Worm (Caenorhabditis elegans): Measurements from ENCODE around the gene R02D5.1.

R02D5.1 gene

ce11 chrV:14527210-14527609, 19.2 kb downstream of the R02D5.1 start:
- TF ChIP-seq sup-37 (GFP tag; optimal IDR thresholded peaks at IDR 0.05) = no peak
- TF ChIP-seq fkh-10 (GFP tag; optimal IDR thresholded peaks at IDR 0.05) = no peak
- TF ChIP-seq efl-1 (optimal IDR thresholded peaks at IDR 0.05) = no peak
- TF ChIP-seq efl-1 (GFP tag; optimal IDR thresholded peaks at IDR 0.05 in 1 of 2) = no peak
- no peak for TF ChIP-seq lir-3 (tag; optimal IDR thresholded peaks at IDR 0.05; ENCODE audit: poor library complexity)
- TF ChIP-seq ceh-63 (GFP tag; optimal IDR thresholded peaks at IDR 0.05) = no peak
- TF ChIP-seq pqm-1 (tag; optimal IDR thresholded peaks at IDR 0.05) = no peak
- TF ChIP-seq ceh-8 (GFP tag; optimal IDR thresholded peaks at IDR 0.05) = no peak
- TF ChIP-seq ceh-90 (tag; optimal IDR thresholded peaks at IDR 0.05) = no peak
- no peak for TF ChIP-seq efl-3 (GFP tag; optimal IDR thresholded peaks at IDR 0.05)
- TF ChIP-seq C04F5.9 (tag; optimal IDR thresholded peaks at IDR 0.05) = no peak
- TF ChIP-seq nhr-11 (tag; optimal IDR thresholded peaks at IDR 0.05) = no peak
- TF ChIP-seq elt-2 (tag; optimal IDR thresholded peaks at IDR 0.05) = no peak
- TF ChIP-seq unc-62 (GFP tag; optimal IDR thresholded peaks at IDR 0.05) = no peak
- TF ChIP-seq skn-1 (tag; optimal IDR thresholded peaks at IDR 0.05) = no peak
- no peak for TF ChIP-seq aly-2 (tag; optimal IDR thresholded peaks at IDR 0.05)
- TF ChIP-seq ztf-4 (tag; optimal IDR thresholded peaks at IDR 0.05) = no peak
- TF ChIP-seq nhr-237 (tag; optimal IDR thresholded peaks at IDR 0.05) = no peak
- TF ChIP-seq unc-130 (tag; optimal IDR thresholded peaks at IDR 0.05) = no peak

ce11 chrV:14530813-14531212, 22.8 kb downstream of the R02D5.1 start, which contains the start of gene kcnl-4:
kcnl-4 (plus strand) TSS chrV:14531113.
- TF ChIP-seq nhr-20 (tag; optimal IDR thresholded peaks at IDR 0.05) (no peak), sup-37 (GFP tag; optimal IDR thresholded peaks at IDR 0.05) (no peak), dsc-1 (tag; optimal IDR thresholded peaks at IDR 0.05) (no peak), lsy-2 (tag; optimal IDR thresholded peaks at IDR 0.05) (no peak), lin-14 (GFP tag; optimal IDR thresholded peaks at IDR 0.05) (no peak), pax-3 (tag; optimal IDR thresholded peaks at IDR 0.05) (no peak), nhr-76 (tag; optimal IDR thresholded peaks at IDR 0.05) (no peak), fkh-4 (tag; optimal IDR thresholded peaks at IDR 0.05; ENCODE audit: borderline replicate concordance) (no peak), efl-3 (GFP tag; optimal IDR thresholded peaks at IDR 0.05) (no peak), ces-1 (GFP tag; optimal IDR thresholded peaks at IDR 0.05) (no peak), alr-1 (tag; optimal IDR thresholded peaks at IDR 0.05; ENCODE audit: borderline replicate concordance) (no peak), snpc-4 (tag; optimal IDR thresholded peaks at IDR 0.05) (no peak), pag-3 (tag; optimal IDR thresholded peaks at IDR 0.05; ENCODE audit: borderline replicate concordance, insufficient read depth) (no peak), ets-5 (GFP tag; IDR thresholded peaks at IDR 0.05) (no peak), mab-9 (GFP tag; IDR thresholded peaks at IDR 0.05) (no peak), nhr-84 (tag; optimal IDR thresholded peaks at IDR 0.05) (no peak), lin-13 (GFP tag; optimal IDR thresholded peaks at IDR 0.05) (no peak)

- TF ChIP-seq C04F5.9 (tag; optimal IDR thresholded peaks at IDR 0.05) (no peak), C16A3.4 (tag; optimal IDR thresholded peaks at IDR 0.05) (no peak), snu-23 (GFP tag; optimal IDR thresholded peaks at IDR 0.05) (no peak), nhr-47 (tag; optimal IDR thresholded peaks at IDR 0.05) (peak; percentile 29), fos-1 (tag; optimal IDR thresholded peaks at IDR 0.05) (no peak), nhr-19 (GFP tag; conservative IDR thresholded peaks at IDR 0.05) (no peak), ceh-8 (GFP tag; optimal IDR thresholded peaks at IDR 0.05) (no peak), nhr-12 (tag; optimal IDR thresholded peaks at IDR 0.05) (no peak), lin-35 (GFP tag; optimal IDR thresholded peaks at IDR 0.05) (no peak), isw-1 (GFP tag; IDR thresholded peaks at IDR 0.05) (no peak), jun-1 (tag; optimal IDR thresholded peaks at IDR 0.05) (no peak), xbp-1 (tag; optimal IDR thresholded peaks at IDR 0.05) (no peak), irx-1 (tag; optimal IDR thresholded peaks at IDR 0.05) (no peak), nhr-77 (tag; optimal IDR thresholded peaks at IDR 0.05) (no peak), dsc-1 (tag; optimal IDR thresholded peaks at IDR 0.05) (peak; percentile 52), lin-13 (GFP tag; optimal IDR thresholded peaks at IDR 0.05) (no peak), C34B4.2 (tag; optimal IDR thresholded peaks at IDR 0.05) (no peak), vab-15 (tag; optimal IDR thresholded peaks at IDR 0.05) (no peak), fkh-8 (tag; optimal IDR thresholded peaks at IDR 0.05) (peak; percentile 83), lin-39 (tag; optimal IDR thresholded peaks at IDR 0.05) (no peak), F16B12.6 (tag; optimal IDR thresholded peaks at IDR 0.05) (no peak), fkh-10 (GFP tag; optimal IDR thresholded peaks at IDR 0.05) (no peak), ces-1 (GFP tag; optimal IDR thresholded peaks at IDR 0.05) (no peak), unc-62 (GFP tag; optimal IDR thresholded peaks at IDR 0.05) (no peak), pqm-1 (tag; optimal IDR thresholded peaks at IDR 0.05) (no peak), tlp-1 (tag; optimal IDR thresholded peaks at IDR 0.05) (no peak)
These were observed 24.3 kb downstream of the R02D5.1 start for ce11 chrV:14532374-14532773.
